Fruit fly (Drosophila melanogaster) whole organism, adult: ENCODE data around the gene ppk13.

Experiments
- CG11617 ChIP-seq: fragments of 200-800 bp; sonication (Bioruptor generic); optimal IDR thresholded peaks from 2 replicates; lab custom pipeline; 2017; ENCODE audit warnings: mild to moderate bottlenecking, missing biosample characterization, missing genetic modification reagents, missing genetic modification characterization
- CG12768 ChIP-seq: fragments of 200-800 bp; sonication (Bioruptor generic); optimal IDR thresholded peaks from 2 replicates; lab custom pipeline; 2017; ENCODE audit warnings: missing biosample characterization, missing genetic modification characterization, mild to moderate bottlenecking, moderate library complexity, missing genetic modification reagents
- CG14711 ChIP-seq: fragments of 200-800 bp; sonication (Bioruptor generic); optimal IDR thresholded peaks from 2 replicates; lab custom pipeline; 2018; ENCODE audit warnings: missing biosample characterization, mild to moderate bottlenecking, missing genetic modification characterization, moderate library complexity
- CG7045 ChIP-seq: fragments of 200-800 bp; sonication (Bioruptor generic); optimal IDR thresholded peaks from 2 replicates; lab custom pipeline; 2017; ENCODE audit warnings: missing biosample characterization, mild to moderate bottlenecking, missing genetic modification characterization
- Crg-1 ChIP-seq: fragments of 200-800 bp; sonication (Bioruptor generic); optimal IDR thresholded peaks from 2 replicates; lab custom pipeline; 2016; ENCODE audit warnings: missing biosample characterization, missing genetic modification characterization
- cic ChIP-seq: fragments of 200-800 bp; sonication (Bioruptor generic); optimal IDR thresholded peaks from 2 replicates; lab custom pipeline; 2017; ENCODE audit warnings: missing biosample characterization, mild to moderate bottlenecking, missing genetic modification characterization, moderate library complexity
- tj ChIP-seq: fragments of 200-800 bp; sonication (Bioruptor generic); optimal IDR thresholded peaks from 3 replicates; lab custom pipeline; 2017; ENCODE audit warnings: missing biosample characterization, mild to moderate bottlenecking, missing genetic modification characterization, moderate library complexity

DNA sequence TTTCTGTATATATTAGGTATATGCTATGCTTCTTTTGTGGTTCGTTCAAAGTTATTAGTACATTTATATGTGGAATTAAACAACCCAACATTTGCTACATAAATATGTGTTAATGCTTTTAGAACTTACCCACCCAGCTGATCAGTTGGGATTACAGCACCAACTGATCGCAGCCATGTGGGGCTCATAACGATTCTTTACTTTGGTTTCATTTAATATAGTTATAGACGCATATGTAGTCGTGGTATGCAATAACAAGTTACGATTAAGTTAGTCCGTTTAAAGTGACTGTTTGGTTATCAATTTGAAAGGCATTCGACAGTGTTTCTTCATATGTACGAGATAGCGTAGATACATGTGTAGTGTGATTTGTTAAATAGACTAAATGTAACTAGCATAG lies 47.2 kb upstream of the ppk13 start:
- TF ChIP-seq CG7045 (GFP tag; lab: Kevin White, UChicago), result no peak
- TF ChIP-seq CG14711 (tag; lab: Kevin White, UChicago), result no peak
- TF ChIP-seq cic, result no peak
- no peak for TF ChIP-seq Crg-1 (GFP tag; lab: Kevin White, UChicago)
- TF ChIP-seq CG12768, result no peak
- TF ChIP-seq tj (GFP tag; lab: Kevin White, UChicago), result no peak
- no peak for TF ChIP-seq CG11617
